Fruit fly (Drosophila melanogaster) whole organism, embryonic: Measurements from ENCODE around the gene Syt12.
A peak's percentile ranks its signal among the peaks of the same experiment; 100 is the strongest.

Source experiments
- Blimp-1 ChIP-seq: fragments of 200-800 bp; sonication (Bioruptor generic); optimal IDR thresholded peaks from 3 replicates; lab custom pipeline; 2018; ENCODE audit warnings: missing biosample characterization, missing genetic modification characterization, mild to moderate bottlenecking, moderate library complexity, missing genetic modification reagents
- CG12071 ChIP-seq: fragments of 200-800 bp; sonication (Bioruptor generic); optimal IDR thresholded peaks from 3 replicates; lab custom pipeline; 2018; ENCODE audit warnings: missing biosample characterization, mild to moderate bottlenecking, missing genetic modification characterization
- CG14710 ChIP-seq: fragments of 200-800 bp; sonication (Bioruptor generic); optimal IDR thresholded peaks from 3 replicates; lab custom pipeline; 2019; ENCODE audit warnings: missing biosample characterization, mild to moderate bottlenecking, missing genetic modification characterization, moderate library complexity
- CG14860 ChIP-seq: fragments of 200-800 bp; sonication (Bioruptor generic); IDR thresholded peaks from 3 replicates; pipeline ENCODE4 v1.3.6; 2022; ENCODE audit warnings: missing biosample characterization, missing genetic modification characterization; ENCODE audit not compliant: partially characterized antibody
- CG1529 ChIP-seq: fragments of 200-800 bp; sonication (Bioruptor generic); optimal IDR thresholded peaks from 3 replicates; lab custom pipeline; 2018; ENCODE audit warnings: missing biosample characterization, missing genetic modification characterization
- CG1603 ChIP-seq: fragments of 200-800 bp; sonication (Bioruptor generic); optimal IDR thresholded peaks from 2 replicates; lab custom pipeline; 2019; ENCODE audit warnings: missing biosample characterization, mild to moderate bottlenecking, missing genetic modification characterization, moderate library complexity
- CG1647 ChIP-seq: fragments of 200-800 bp; sonication (Bioruptor generic); optimal IDR thresholded peaks from 3 replicates; lab custom pipeline; 2016; ENCODE audit warnings: missing biosample characterization, missing genetic modification characterization
- CG2712 ChIP-seq: fragments of 200-800 bp; optimal IDR thresholded peaks from 3 replicates; lab custom pipeline; 2019; ENCODE audit warnings: missing biosample characterization, mild to moderate bottlenecking, missing genetic modification characterization, moderate library complexity
- CG3281 ChIP-seq: fragments of 200-800 bp; sonication (Bioruptor generic); optimal IDR thresholded peaks from 3 replicates; lab custom pipeline; 2017; ENCODE audit warnings: missing biosample characterization, mild to moderate bottlenecking, missing genetic modification characterization
- CG33213 ChIP-seq: fragments of 200-800 bp; sonication (Bioruptor generic); optimal IDR thresholded peaks from 3 replicates; lab custom pipeline; 2016; ENCODE audit warnings: missing biosample characterization, missing genetic modification characterization
- CG34422 ChIP-seq: fragments of 200-800 bp; sonication (Bioruptor generic); IDR thresholded peaks from 3 replicates; pipeline ENCODE4 v1.3.6; 2022; ENCODE audit warnings: missing biosample characterization, missing genetic modification characterization
- CG4404 ChIP-seq: fragments of 200-800 bp; sonication (Bioruptor generic); IDR thresholded peaks from 2 replicates; pipeline ENCODE4 v1.3.6; 2022; ENCODE audit warnings: missing biosample characterization, missing genetic modification characterization
- CG4707 ChIP-seq: fragments of 200-800 bp; sonication (Bioruptor generic); optimal IDR thresholded peaks from 2 replicates; lab custom pipeline; 2018; ENCODE audit warnings: missing biosample characterization, mild to moderate bottlenecking, missing genetic modification characterization, moderate library complexity
- CG4730 ChIP-seq: fragments of 200-800 bp; sonication (Bioruptor generic); IDR thresholded peaks from 2 replicates; pipeline ENCODE4 v1.3.6; 2022; ENCODE audit warnings: missing biosample characterization, missing genetic modification characterization
- CG6813 ChIP-seq: fragments of 200-800 bp; sonication (Bioruptor generic); optimal IDR thresholded peaks from 2 replicates; lab custom pipeline; 2017; ENCODE audit warnings: missing biosample characterization, missing genetic modification characterization, mild to moderate bottlenecking, moderate library complexity, missing genetic modification reagents
- CG7786 ChIP-seq: fragments of 200-800 bp; sonication (Bioruptor generic); optimal IDR thresholded peaks from 2 replicates; lab custom pipeline; 2016; ENCODE audit warnings: missing biosample characterization, missing genetic modification characterization
- CG8478 ChIP-seq: fragments of >200 bp; optimal IDR thresholded peaks from 2 replicates; lab custom pipeline; 2018
- CG9876 ChIP-seq: fragments of 200-800 bp; sonication (Bioruptor generic); optimal IDR thresholded peaks from 2 replicates; lab custom pipeline; 2016; ENCODE audit warnings: missing biosample characterization, missing genetic modification characterization
- CHES-1-like ChIP-seq: fragments of 200-800 bp; sonication (Bioruptor generic); optimal IDR thresholded peaks from 2 replicates; lab custom pipeline; 2016; ENCODE audit warnings: missing biosample characterization, missing genetic modification characterization
- Gug ChIP-seq: fragments of 200-800 bp; sonication (Bioruptor generic); IDR thresholded peaks from 4 replicates; pipeline ENCODE4 v1.3.6; 2022; ENCODE audit warnings: missing biosample characterization, missing genetic modification characterization
- Lim3 ChIP-seq: fragments of 200-800 bp; sonication (Bioruptor generic); IDR thresholded peaks from 2 replicates; pipeline ENCODE4 v1.3.6; 2022; ENCODE audit warnings: missing biosample characterization, missing genetic modification characterization
- MESR4 ChIP-seq: fragments of 200-800 bp; sonication (Bioruptor generic); optimal IDR thresholded peaks from 2 replicates; lab custom pipeline; 2018; ENCODE audit warnings: missing biosample characterization, mild to moderate bottlenecking, missing genetic modification characterization, moderate library complexity
- Meics ChIP-seq: fragments of 200-800 bp; sonication (Bioruptor generic); optimal IDR thresholded peaks from 2 replicates; lab custom pipeline; 2017; ENCODE audit warnings: missing biosample characterization, mild to moderate bottlenecking, missing genetic modification characterization
- NC2α ChIP-seq: fragments of 200-800 bp; sonication (Bioruptor generic); optimal IDR thresholded peaks from 2 replicates; lab custom pipeline; 2016; ENCODE audit warnings: missing biosample characterization, missing genetic modification characterization
- Nf-YB ChIP-seq: fragments of 200-800 bp; sonication (Bioruptor generic); optimal IDR thresholded peaks from 3 replicates; lab custom pipeline; 2019; ENCODE audit warnings: missing biosample characterization, mild to moderate bottlenecking, missing genetic modification characterization, moderate library complexity
- Ptx1 ChIP-seq: fragments of 200-800 bp; sonication (Bioruptor generic); IDR thresholded peaks from 2 replicates; pipeline ENCODE4 v1.3.6; 2022; ENCODE audit warnings: missing biosample characterization, missing genetic modification characterization
- Six4 ChIP-seq: fragments of 200-800 bp; sonication (Bioruptor generic); optimal IDR thresholded peaks from 2 replicates; lab custom pipeline; 2016; ENCODE audit warnings: missing biosample characterization, missing genetic modification characterization
- Sox100B ChIP-seq: fragments of 200-800 bp; sonication (Bioruptor generic); optimal IDR thresholded peaks from 3 replicates; lab custom pipeline; 2018; ENCODE audit warnings: missing biosample characterization, mild to moderate bottlenecking, missing genetic modification characterization
- Tbp ChIP-seq: fragments of >200 bp; optimal IDR thresholded peaks from 2 replicates; lab custom pipeline; 2018; ENCODE audit warnings: missing biosample characterization, missing genetic modification characterization
- YL-1 ChIP-seq: fragments of 200-800 bp; sonication (Bioruptor generic); optimal IDR thresholded peaks from 3 replicates; lab custom pipeline; 2017; ENCODE audit warnings: missing biosample characterization, mild to moderate bottlenecking, missing genetic modification characterization
- al ChIP-seq: fragments of 200-800 bp; sonication (Bioruptor generic); IDR thresholded peaks from 2 replicates; pipeline ENCODE4 v1.3.6; 2022; ENCODE audit warnings: missing biosample characterization, missing genetic modification characterization
- bcd ChIP-seq: fragments of 200-800 bp; sonication (Bioruptor generic); optimal IDR thresholded peaks from 2 replicates; lab custom pipeline; 2017; ENCODE audit warnings: missing biosample characterization, mild to moderate bottlenecking, missing genetic modification characterization
- btn ChIP-seq: fragments of 200-800 bp; sonication (Bioruptor generic); optimal IDR thresholded peaks from 2 replicates; lab custom pipeline; 2016; ENCODE audit warnings: missing biosample characterization, missing genetic modification characterization
- hbn ChIP-seq: fragments of 200-800 bp; sonication (Bioruptor generic); IDR thresholded peaks from 2 replicates; pipeline ENCODE4 v1.3.6; 2022; ENCODE audit warnings: missing biosample characterization, missing genetic modification characterization; ENCODE audit not compliant: partially characterized antibody
- insv ChIP-seq, 2 experiments: fragments of 200-800 bp; sonication (Bioruptor generic); optimal IDR thresholded peaks; 3 replicates each; lab custom pipeline; 2016 to 2018; ENCODE audit warnings: missing biosample characterization in 2 of 2, missing genetic modification characterization in 2 of 2
- lola ChIP-seq, 3 experiments: fragments of >200 bp in 2 of 3; fragments of 200-800 bp in 1 of 3; sonication (Bioruptor generic) in 1 of 3; optimal IDR thresholded peaks; 2 replicates each; lab custom pipeline; 2017 to 2019; ENCODE audit warnings: missing biosample characterization in 3 of 3, missing genetic modification characterization in 3 of 3, mild to moderate bottlenecking in 1 of 3, moderate library complexity in 1 of 3
- nerfin-1 ChIP-seq: fragments of 200-800 bp; sonication (Bioruptor generic); optimal IDR thresholded peaks from 3 replicates; lab custom pipeline; 2019; ENCODE audit warnings: missing biosample characterization, mild to moderate bottlenecking, missing genetic modification characterization, moderate library complexity
- nerfin-2 ChIP-seq: fragments of 200-800 bp; sonication (Bioruptor generic); IDR thresholded peaks from 2 replicates; pipeline ENCODE4 v1.3.6; 2022; ENCODE audit warnings: missing biosample characterization, missing genetic modification characterization; ENCODE audit not compliant: partially characterized antibody
- prd ChIP-seq, 3 experiments: fragments of >200 bp in 2 of 3; fragments of 200-800 bp in 1 of 3; sonication (Bioruptor generic) in 1 of 3; optimal IDR thresholded peaks in 2 of 3; IDR thresholded peaks in 1 of 3; 2 replicates in 2 of 3; 3 replicates in 1 of 3; pipeline versions ENCODE4 v1.3.6 to Lab custom; 2017 to 2022; ENCODE audit warnings: missing biosample characterization in 1 of 3, missing genetic modification characterization in 1 of 3
- pum ChIP-seq: fragments of 200-800 bp; sonication (Bioruptor generic); optimal IDR thresholded peaks from 2 replicates; lab custom pipeline; 2016; ENCODE audit warnings: missing biosample characterization, missing genetic modification characterization
- rib ChIP-seq: fragments of 200-800 bp; sonication (Bioruptor generic); IDR thresholded peaks from 2 replicates; pipeline ENCODE4 v1.3.6; 2022; ENCODE audit warnings: missing biosample characterization, missing genetic modification characterization
- ro ChIP-seq: fragments of 200-800 bp; sonication (Bioruptor generic); IDR thresholded peaks from 2 replicates; pipeline ENCODE4 v1.3.6; 2022; ENCODE audit warnings: missing biosample characterization, missing genetic modification characterization
- sens-2 ChIP-seq: fragments of 200-800 bp; sonication (Bioruptor generic); IDR thresholded peaks from 2 replicates; pipeline ENCODE4 v1.3.6; 2022; ENCODE audit warnings: missing biosample characterization, missing genetic modification characterization
- sqz ChIP-seq: fragments of 200-800 bp; sonication (Bioruptor generic); optimal IDR thresholded peaks from 3 replicates; lab custom pipeline; 2018; ENCODE audit warnings: missing biosample characterization, mild to moderate bottlenecking, missing genetic modification characterization
- toy ChIP-seq: fragments of 200-800 bp; sonication (Bioruptor generic); IDR thresholded peaks from 2 replicates; pipeline ENCODE4 v1.3.6; 2022; ENCODE audit warnings: missing biosample characterization, missing genetic modification characterization
- unc-4 ChIP-seq: fragments of 200-800 bp; sonication (Bioruptor generic); IDR thresholded peaks from 2 replicates; pipeline ENCODE4 v1.3.6; 2022; ENCODE audit warnings: missing biosample characterization, missing genetic modification characterization; ENCODE audit not compliant: partially characterized antibody
- zfh1 ChIP-seq: fragments of 200-800 bp; sonication (Bioruptor generic); IDR thresholded peaks from 3 replicates; pipeline ENCODE4 v1.3.6; 2022; ENCODE audit warnings: missing biosample characterization, missing genetic modification characterization

Gene Syt12

DNA sequence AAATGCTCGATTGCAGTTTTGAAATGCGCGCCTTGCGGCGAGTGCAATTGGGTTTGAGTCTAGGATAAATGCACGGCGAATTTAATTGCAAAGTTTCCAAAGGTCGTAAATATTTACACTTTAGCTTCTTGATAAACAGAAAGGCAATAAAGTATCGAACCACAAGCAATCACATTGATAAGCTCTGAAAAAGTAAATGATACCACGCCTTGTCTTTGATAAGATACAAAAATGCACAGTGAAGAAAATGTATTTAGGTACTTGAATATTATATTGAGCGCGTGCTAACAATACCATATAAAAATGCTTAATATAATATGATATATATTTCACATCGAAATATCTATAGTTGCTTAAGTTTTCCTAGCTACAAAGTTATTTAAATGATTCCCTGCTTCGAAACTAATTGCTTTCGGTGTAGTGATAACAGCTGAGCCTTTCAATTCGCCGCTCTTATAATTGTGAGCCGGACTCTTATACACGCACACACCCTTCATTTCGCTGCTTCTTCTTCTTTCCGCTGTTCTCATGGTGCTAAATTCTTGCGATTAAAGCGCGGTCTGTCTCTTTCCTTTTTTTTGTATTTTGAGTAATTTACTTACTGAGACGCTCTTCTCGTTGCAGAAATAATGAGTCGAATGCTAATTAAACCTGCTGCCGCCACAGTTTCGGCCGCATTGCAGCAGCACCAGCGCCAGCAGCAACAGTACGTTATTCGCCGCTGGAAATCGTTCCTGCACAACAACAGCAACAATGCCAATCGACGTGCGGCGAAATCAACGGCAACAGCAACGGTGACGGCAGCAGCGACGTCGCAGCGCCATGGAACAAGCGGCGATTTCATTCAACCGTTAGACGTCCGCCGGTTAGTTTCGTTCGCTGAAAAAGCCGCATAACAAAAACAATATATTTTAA is 14.4 kb downstream of the Syt12 start (continued):
- TF ChIP-seq CG1529 (GFP tag; lab: Kevin White, UChicago), result peak; percentile 67
- TF ChIP-seq rib (GFP tag; lab: Robert Waterston, UW), result 0 out of 2 replicates have a peak, but pooled peaks have one; percentile 35
- TF ChIP-seq nerfin-2 (GFP tag; lab: Robert Waterston, UW), result no peak
- TF ChIP-seq CG12071 (GFP tag; lab: Kevin White, UChicago), result peak; percentile 73
- TF ChIP-seq CG14860 (GFP tag; lab: Robert Waterston, UW), result no peak
- peak; percentile 72 for TF ChIP-seq CG4730 (GFP tag; lab: Robert Waterston, UW)
- no peak for TF ChIP-seq unc-4 (GFP tag; lab: Robert Waterston, UW)
- TF ChIP-seq zfh1 (GFP tag; lab: Robert Waterston, UW), result peak; percentile 80
- TF ChIP-seq prd (optimal IDR thresholded peaks at IDR 0.05; lab: Kevin White, UChicago), result no peak
- peak; percentile 82 for TF ChIP-seq prd (GFP tag; IDR thresholded peaks at IDR 0.05; lab: Robert Waterston, UW)
- TF ChIP-seq CG14710, result peak; percentile 85
- no peak for TF ChIP-seq CG33213 (GFP tag; lab: Kevin White, UChicago)
- no peak for TF ChIP-seq ro
- peak; percentile 74 for TF ChIP-seq CG1603 (tag; lab: Kevin White, UChicago)
- peak; percentile 90 for TF ChIP-seq CG2712
- peak; percentile 6 for TF ChIP-seq CG4707 (GFP tag; lab: Kevin White, UChicago)
- peak; percentile 86 for TF ChIP-seq Ptx1 (GFP tag; lab: Robert Waterston, UW)
- TF ChIP-seq CG8478 (lab: Kevin White, UChicago), result no peak
- no peak for TF ChIP-seq hbn
- no peak; the same call in 1 of the 2 replicates for TF ChIP-seq toy (GFP tag; lab: Robert Waterston, UW)
- no peak for TF ChIP-seq Tbp (GFP tag; lab: Kevin White, UChicago)
- peak; percentile 29 for TF ChIP-seq CG1647 (GFP tag; lab: Kevin White, UChicago)
- TF ChIP-seq sqz, result peak; percentile 68
- peak; percentile 74 for TF ChIP-seq bcd (GFP tag; lab: Kevin White, UChicago)
- TF ChIP-seq CG9876, result no peak
- peak; percentile 48 for TF ChIP-seq YL-1 (GFP tag; lab: Kevin White, UChicago)
- TF ChIP-seq Six4 (GFP tag; lab: Kevin White, UChicago), result peak; percentile 77
- peak in 1 of 2 experiments; percentile 50 for TF ChIP-seq insv (GFP tag; optimal IDR thresholded peaks at IDR 0.05; lab: Kevin White, UChicago)
- peak; percentile 76 for TF ChIP-seq CG6813 (GFP tag; lab: Kevin White, UChicago)
- no peak for TF ChIP-seq btn
- 0 out of 2 replicates have a peak, but pooled peaks have one; percentile 29 for TF ChIP-seq sens-2 (GFP tag; lab: Robert Waterston, UW)
- no peak for TF ChIP-seq MESR4 (GFP tag; lab: Kevin White, UChicago)
- TF ChIP-seq Blimp-1 (GFP tag; lab: Kevin White, UChicago), result peak; percentile 86
- peak in 1 of 3 experiments; percentile 80 for TF ChIP-seq lola (GFP tag; optimal IDR thresholded peaks at IDR 0.05; lab: Kevin White, UChicago)
- peak; percentile 89 for TF ChIP-seq Sox100B (GFP tag; lab: Kevin White, UChicago)
- no peak for TF ChIP-seq NC2α
- peak; percentile 82 for TF ChIP-seq CG3281 (GFP tag; lab: Kevin White, UChicago)
- TF ChIP-seq CG4404 (GFP tag; lab: Robert Waterston, UW), result peak; percentile 57
- peak; percentile 72 for TF ChIP-seq Nf-YB (GFP tag; lab: Kevin White, UChicago)
- TF ChIP-seq CHES-1-like (GFP tag; lab: Kevin White, UChicago), result peak; percentile 17
- TF ChIP-seq Gug, result peak; percentile 60; the same call in 3 of the 4 replicates
- TF ChIP-seq Lim3 (GFP tag; lab: Robert Waterston, UW), result 0 out of 2 replicates have a peak, but pooled peaks have one; percentile 34
- TF ChIP-seq pum (GFP tag; lab: Kevin White, UChicago), result no peak
- TF ChIP-seq al (GFP tag; lab: Robert Waterston, UW), result 0 out of 2 replicates have a peak, but pooled peaks have one; percentile 29
- peak; percentile 87 for TF ChIP-seq Meics (GFP tag; lab: Kevin White, UChicago)
- peak; percentile 34 for TF ChIP-seq nerfin-1 (tag; lab: Kevin White, UChicago)
- TF ChIP-seq CG34422 (GFP tag; lab: Robert Waterston, UW), result peak; percentile 81
- peak; percentile 43 for TF ChIP-seq CG7786 (GFP tag; lab: Kevin White, UChicago)
